Worm (Caenorhabditis elegans) whole organism, L4 larva: ENCODE measurements around the gene dmd-5.

Experiments
- ama-1 ChIP-seq: fragments of 150-350 bp; optimal IDR thresholded peaks from 2 replicates; lab custom pipeline; 2014; ENCODE audit warnings: inconsistent platforms, mixed read lengths
- fkh-10 ChIP-seq: fragments of 150-350 bp; optimal IDR thresholded peaks from 2 replicates; lab custom pipeline; 2014; ENCODE audit warnings: missing biosample characterization, missing genetic modification reagents, missing genetic modification characterization
- jun-1 ChIP-seq: fragments of 150-350 bp; optimal IDR thresholded peaks from 2 replicates; lab custom pipeline; 2014; ENCODE audit warnings: missing biosample characterization, missing genetic modification reagents, missing genetic modification characterization
- vab-7 ChIP-seq: fragments of 200-800 bp; sonication (Bioruptor generic); IDR thresholded peaks from 2 replicates; pipeline ENCODE4 v1.3.6; 2022; ENCODE audit warnings: missing genetic modification reagents, missing genetic modification characterization, missing compliant biosample characterization
- ztf-11 ChIP-seq: fragments of 150-350 bp; optimal IDR thresholded peaks from 2 replicates; lab custom pipeline; 2014; ENCODE audit warnings: missing biosample characterization, missing genetic modification characterization

DNA sequence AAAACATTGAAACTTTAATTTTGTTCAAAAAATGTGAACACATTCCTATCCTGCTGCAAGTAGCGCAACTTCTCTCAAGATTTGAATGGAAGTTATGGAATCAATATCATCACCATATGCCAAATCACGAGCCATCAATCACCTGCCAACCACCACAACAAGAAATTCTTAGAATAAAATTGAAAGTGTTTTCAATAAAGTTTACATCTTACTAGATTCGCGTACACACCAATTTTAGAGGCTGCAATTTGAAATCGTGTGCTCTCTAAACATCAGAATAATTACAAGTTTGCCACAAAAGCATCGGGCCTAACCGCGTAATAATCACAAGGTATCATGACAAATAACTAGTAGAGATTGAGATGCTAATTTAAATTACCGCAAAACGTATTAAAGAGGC is 859 bp upstream of the dmd-5 start:
- TF ChIP-seq jun-1 (tag; lab: Kevin White, UChicago) = no peak
- TF ChIP-seq ama-1 = no peak
- no peak for TF ChIP-seq fkh-10 (GFP tag; lab: Kevin White, UChicago)
- no peak for TF ChIP-seq ztf-11
- no peak for TF ChIP-seq vab-7 (GFP tag; lab: Robert Waterston, UW)
